Worm (Caenorhabditis elegans) whole organism, mixed stage, embryonic: ENCODE results near the gene spp-8.

Experiments used
- M03D4.4 ChIP-seq: sonication (generic microtip); optimal IDR thresholded peaks from 2 replicates; lab custom pipeline; 2017; ENCODE audit warnings: mild to moderate bottlenecking, missing genetic modification characterization, missing compliant biosample characterization
- bed-3 ChIP-seq: fragments of 200-800 bp; sonication (Bioruptor generic); optimal IDR thresholded peaks from 3 replicates; lab custom pipeline; 2018; ENCODE audit warnings: mild to moderate bottlenecking, missing genetic modification characterization, moderate library complexity, missing compliant biosample characterization
- blmp-1 ChIP-seq: fragments of 150-350 bp; optimal IDR thresholded peaks from 2 replicates; lab custom pipeline; 2014; ENCODE audit warnings: missing biosample characterization, missing genetic modification characterization
- ceh-39 ChIP-seq: fragments of 150-350 bp; optimal IDR thresholded peaks from 2 replicates; lab custom pipeline; 2014; ENCODE audit warnings: missing biosample characterization, missing genetic modification characterization
- ceh-43 ChIP-seq: fragments of 200-800 bp; sonication (Bioruptor generic); optimal IDR thresholded peaks from 2 replicates; lab custom pipeline; 2018; ENCODE audit warnings: mild to moderate bottlenecking, missing genetic modification characterization, moderate library complexity, missing compliant biosample characterization
- ceh-83 ChIP-seq: fragments of 200-800 bp; sonication (Bioruptor generic); optimal IDR thresholded peaks from 2 replicates; lab custom pipeline; 2018; ENCODE audit warnings: mild to moderate bottlenecking, missing genetic modification characterization, missing compliant biosample characterization
- ces-1 ChIP-seq: fragments of 150-350 bp; optimal IDR thresholded peaks from 2 replicates; lab custom pipeline; 2014; ENCODE audit warnings: missing biosample characterization, missing genetic modification reagents, missing genetic modification characterization
- cnd-1 ChIP-seq: fragments of 200-800 bp; sonication (Bioruptor generic); optimal IDR thresholded peaks from 2 replicates; lab custom pipeline; 2018; ENCODE audit warnings: mild to moderate bottlenecking, missing genetic modification characterization, missing compliant biosample characterization
- drap-1 ChIP-seq: fragments of 200-800 bp; sonication (Bioruptor generic); optimal IDR thresholded peaks from 3 replicates; lab custom pipeline; 2018; ENCODE audit warnings: mild to moderate bottlenecking, missing genetic modification characterization, missing compliant biosample characterization
- elt-1 ChIP-seq: sonication (generic microtip); optimal IDR thresholded peaks from 2 replicates; lab custom pipeline; 2017; ENCODE audit warnings: missing genetic modification characterization, mild to moderate bottlenecking, missing compliant biosample characterization, antibody characterized with exemption, moderate library complexity, borderline replicate concordance; ENCODE audit not compliant: insufficient read depth
- elt-3 ChIP-seq: fragments of 150-350 bp; optimal IDR thresholded peaks from 2 replicates; lab custom pipeline; 2014; ENCODE audit warnings: missing biosample characterization, missing genetic modification characterization
- flh-1 ChIP-seq: fragments of 200-800 bp; sonication (Bioruptor generic); optimal IDR thresholded peaks from 2 replicates; lab custom pipeline; 2018; ENCODE audit warnings: mild to moderate bottlenecking, missing genetic modification characterization, moderate library complexity, missing compliant biosample characterization
- ham-2 ChIP-seq: fragments of 200-800 bp; sonication (Bioruptor generic); optimal IDR thresholded peaks from 2 replicates; lab custom pipeline; 2018; ENCODE audit warnings: mild to moderate bottlenecking, missing genetic modification characterization, missing compliant biosample characterization
- hlh-1 ChIP-seq: fragments of 150-350 bp; optimal IDR thresholded peaks from 2 replicates; lab custom pipeline; 2014; ENCODE audit warnings: missing biosample characterization, missing genetic modification reagents, missing genetic modification characterization
- lin-13 ChIP-seq: fragments of 150-350 bp; optimal IDR thresholded peaks from 2 replicates; lab custom pipeline; 2014; ENCODE audit warnings: missing biosample characterization, missing genetic modification characterization
- lin-32 ChIP-seq: fragments of 200-800 bp; sonication (Bioruptor generic); optimal IDR thresholded peaks from 2 replicates; lab custom pipeline; 2018; ENCODE audit warnings: mild to moderate bottlenecking, missing genetic modification characterization, missing compliant biosample characterization
- lsy-2 ChIP-seq: fragments of 150-350 bp; optimal IDR thresholded peaks from 2 replicates; lab custom pipeline; 2014; ENCODE audit warnings: missing biosample characterization, missing genetic modification characterization
- mab-5 ChIP-seq: fragments of 150-350 bp; optimal IDR thresholded peaks from 2 replicates; lab custom pipeline; 2014; ENCODE audit warnings: missing biosample characterization, missing genetic modification characterization
- mep-1 ChIP-seq: fragments of 150-350 bp; optimal IDR thresholded peaks from 2 replicates; lab custom pipeline; 2017; ENCODE audit warnings: missing biosample characterization, missing genetic modification reagents, missing genetic modification characterization, inconsistent platforms
- mls-2 ChIP-seq: sonication (generic microtip); optimal IDR thresholded peaks from 2 replicates; lab custom pipeline; 2016; ENCODE audit warnings: mild to moderate bottlenecking, missing genetic modification characterization, moderate library complexity, missing compliant biosample characterization
- nhr-12 ChIP-seq: fragments of 150-350 bp; optimal IDR thresholded peaks from 2 replicates; lab custom pipeline; 2014; ENCODE audit warnings: missing biosample characterization, missing genetic modification characterization
- nhr-2 ChIP-seq: fragments of 150-350 bp; optimal IDR thresholded peaks from 2 replicates; lab custom pipeline; 2014; ENCODE audit warnings: missing biosample characterization, missing genetic modification characterization
- nhr-237 ChIP-seq: fragments of 150-350 bp; optimal IDR thresholded peaks from 2 replicates; lab custom pipeline; 2014; ENCODE audit warnings: missing biosample characterization, missing genetic modification characterization
- nhr-28 ChIP-seq: fragments of 150-350 bp; optimal IDR thresholded peaks from 2 replicates; lab custom pipeline; 2014; ENCODE audit warnings: missing biosample characterization, missing genetic modification characterization
- nhr-76 ChIP-seq: sonication (generic microtip); optimal IDR thresholded peaks from 2 replicates; lab custom pipeline; 2017; ENCODE audit warnings: missing biosample characterization, missing genetic modification characterization
- sem-2 ChIP-seq: fragments of 200-800 bp; sonication (Bioruptor generic); optimal IDR thresholded peaks from 2 replicates; lab custom pipeline; 2018; ENCODE audit warnings: mild to moderate bottlenecking, missing genetic modification characterization, missing compliant biosample characterization
- sptf-1 ChIP-seq: sonication (generic microtip); optimal IDR thresholded peaks from 2 replicates; lab custom pipeline; 2017; ENCODE audit warnings: mild to moderate bottlenecking, missing genetic modification characterization, moderate library complexity, missing compliant biosample characterization
- tbx-8 ChIP-seq: fragments of 200-800 bp; sonication (Bioruptor generic); optimal IDR thresholded peaks from 2 replicates; lab custom pipeline; 2018; ENCODE audit warnings: mild to moderate bottlenecking, missing genetic modification characterization, moderate library complexity, missing compliant biosample characterization
- unc-120 ChIP-seq: sonication (generic microtip); optimal IDR thresholded peaks from 2 replicates; lab custom pipeline; 2017; ENCODE audit warnings: missing genetic modification characterization, missing compliant biosample characterization; ENCODE audit not compliant: poor library complexity, severe bottlenecking
- unc-39 ChIP-seq: fragments of 150-350 bp; optimal IDR thresholded peaks from 2 replicates; lab custom pipeline; 2014; ENCODE audit warnings: missing biosample characterization, missing genetic modification characterization
- zip-8 ChIP-seq: fragments of 150-350 bp; optimal IDR thresholded peaks from 2 replicates; lab custom pipeline; 2014; ENCODE audit warnings: missing biosample characterization, missing genetic modification characterization
- ztf-11 ChIP-seq: fragments of 150-350 bp; optimal IDR thresholded peaks from 2 replicates; lab custom pipeline; 2014; ENCODE audit warnings: missing biosample characterization, missing genetic modification characterization

The spp-8 gene

ce11 chrIV:8511056-8511455, 29.6 kb downstream of the spp-8 start, which contains the start of gene mes-6:
mes-6 (plus strand) TSS chrIV:8511284.
- TF ChIP-seq nhr-12 (tag; lab: Kevin White, UChicago), result no peak
- no peak for TF ChIP-seq ceh-39 (tag; lab: Kevin White, UChicago)
- TF ChIP-seq ceh-83 (GFP tag; lab: Kevin White, UChicago), result no peak
- no peak for TF ChIP-seq sptf-1 (tag; lab: Kevin White, UChicago)
- TF ChIP-seq M03D4.4, result no peak
- no peak for TF ChIP-seq sem-2 (GFP tag; lab: Kevin White, UChicago)
- peak; percentile 96 for TF ChIP-seq ces-1 (GFP tag; lab: Kevin White, UChicago)
- TF ChIP-seq mep-1 (tag; lab: Kevin White, UChicago), result peak; percentile 73
- TF ChIP-seq nhr-28 (tag; lab: Kevin White, UChicago), result no peak
- TF ChIP-seq tbx-8 (GFP tag; lab: Kevin White, UChicago), result no peak
- TF ChIP-seq lin-13 (tag; lab: Kevin White, UChicago), result peak; percentile 47
- no peak for TF ChIP-seq unc-120
- no peak for TF ChIP-seq ham-2 (GFP tag; lab: Kevin White, UChicago)
- TF ChIP-seq zip-8 (tag; lab: Kevin White, UChicago), result no peak
- TF ChIP-seq lsy-2 (tag; lab: Kevin White, UChicago), result peak; percentile 57
- TF ChIP-seq mab-5, result no peak
- no peak for TF ChIP-seq lin-32 (GFP tag; lab: Kevin White, UChicago)
- no peak for TF ChIP-seq drap-1 (GFP tag; lab: Kevin White, UChicago)
- TF ChIP-seq nhr-237 (tag; lab: Kevin White, UChicago), result no peak
- no peak for TF ChIP-seq elt-1 (tag; lab: Kevin White, UChicago)
- TF ChIP-seq unc-39 (tag; lab: Kevin White, UChicago), result no peak
- TF ChIP-seq elt-3 (tag; lab: Kevin White, UChicago), result no peak
- TF ChIP-seq bed-3 (GFP tag; lab: Kevin White, UChicago), result no peak

DNA sequence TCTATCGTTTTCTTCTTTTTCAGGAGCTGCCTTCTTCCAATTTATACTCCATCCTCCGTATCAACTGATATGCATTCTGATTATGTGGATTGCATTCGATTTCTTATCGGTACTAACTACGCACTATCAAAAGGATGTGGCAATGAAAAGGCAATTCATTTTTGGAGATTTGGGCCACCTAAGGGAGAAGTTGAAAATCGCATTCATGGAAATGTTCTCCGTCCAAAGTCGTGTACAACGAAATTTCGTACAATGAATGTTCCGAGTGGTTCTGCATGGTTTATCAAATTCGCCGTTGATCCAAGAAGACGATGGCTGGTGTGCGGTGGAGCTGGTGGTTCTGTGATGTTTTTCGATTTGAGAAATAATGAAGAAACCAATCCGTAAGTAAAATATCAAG, 31.2 kb downstream of the spp-8 start, which contains the start of gene C09G4.4:
C09G4.4 (plus strand) TSS at position 301 of the 400 bp plus-strand sequence.
- TF ChIP-seq bed-3 (GFP tag; lab: Kevin White, UChicago) (no peak), zip-8 (tag; lab: Kevin White, UChicago) (no peak), lin-32 (GFP tag; lab: Kevin White, UChicago) (no peak), cnd-1 (no peak), mab-5 (no peak), ztf-11 (tag; lab: Kevin White, UChicago) (no peak), nhr-237 (tag; lab: Kevin White, UChicago) (no peak), hlh-1 (no peak)

DNA sequence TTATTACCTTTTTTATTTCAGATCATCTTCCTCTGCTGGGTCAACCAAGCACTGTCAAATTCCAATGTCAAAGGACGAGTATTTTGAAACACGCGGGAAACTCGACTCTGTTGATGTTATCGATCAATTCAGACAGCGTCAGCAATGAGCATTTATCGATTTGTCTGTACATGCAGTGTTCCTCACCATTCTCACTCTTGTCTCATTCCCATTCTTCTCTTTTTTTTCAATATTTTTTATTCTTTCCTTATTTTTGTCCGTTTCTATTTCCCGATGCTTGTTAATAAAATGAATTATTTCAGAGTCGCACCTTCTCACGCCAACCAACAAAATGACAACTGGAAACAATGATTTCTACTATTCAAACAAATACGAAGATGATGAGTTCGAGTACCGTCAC, 32.2 kb downstream of the spp-8 start, which contains the start of gene cks-1:
cks-1 (plus strand) TSS at position 301 of the 400 bp plus-strand sequence.
- TF ChIP-seq flh-1 (GFP tag; lab: Kevin White, UChicago) (no peak), nhr-76 (tag; lab: Kevin White, UChicago) (no peak), mls-2 (no peak), tbx-8 (GFP tag; lab: Kevin White, UChicago) (no peak), lin-32 (GFP tag; lab: Kevin White, UChicago) (no peak), lsy-2 (tag; lab: Kevin White, UChicago) (no peak), ztf-11 (tag; lab: Kevin White, UChicago) (no peak), ham-2 (GFP tag; lab: Kevin White, UChicago) (no peak), ceh-83 (GFP tag; lab: Kevin White, UChicago) (no peak), sem-2 (GFP tag; lab: Kevin White, UChicago) (no peak), nhr-12 (tag; lab: Kevin White, UChicago) (no peak), ceh-43 (GFP tag; lab: Kevin White, UChicago) (no peak)

DNA sequence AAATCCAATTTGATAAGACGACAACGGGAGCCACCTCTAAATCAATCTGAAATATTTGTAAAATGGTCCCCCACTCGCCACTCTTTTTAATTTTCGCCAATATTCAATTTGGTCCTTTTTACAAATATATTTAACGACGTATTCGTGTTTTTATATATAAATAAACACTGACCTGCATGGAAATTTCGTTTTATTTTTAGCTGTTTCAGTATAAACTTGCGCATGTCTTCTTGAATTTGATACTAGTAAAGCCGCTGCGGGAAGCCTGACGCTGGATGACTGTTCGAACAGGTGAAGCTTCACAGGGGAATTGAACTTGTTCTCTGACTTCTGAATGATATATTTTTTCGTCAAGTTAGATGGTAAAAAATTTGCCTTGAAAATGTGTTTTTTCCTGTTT, 33.1 kb downstream of the spp-8 start:
- TF ChIP-seq lin-13 (tag; lab: Kevin White, UChicago), result no peak
- TF ChIP-seq zip-8 (tag; lab: Kevin White, UChicago), result no peak
- no peak for TF ChIP-seq mls-2

DNA sequence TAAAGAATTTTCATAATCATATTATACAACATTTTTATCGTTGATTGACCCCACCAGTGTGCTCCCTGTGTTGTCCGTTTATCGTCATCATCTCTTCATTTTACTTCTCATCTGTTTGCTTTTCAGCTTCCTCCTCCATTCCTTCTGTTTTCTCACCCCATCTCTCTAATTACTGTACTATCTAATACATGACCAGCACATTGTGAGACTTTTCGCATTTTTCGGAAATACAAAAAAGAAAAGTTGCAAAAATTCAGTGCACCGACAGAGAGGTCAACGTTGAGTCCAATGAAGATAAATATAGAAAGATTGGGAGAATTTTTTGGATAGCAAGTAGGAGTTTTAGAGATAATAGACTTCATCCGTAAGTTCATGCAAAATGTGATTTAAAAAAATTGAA, 38.5 kb downstream of the spp-8 start:
- TF ChIP-seq sem-2 (GFP tag; lab: Kevin White, UChicago), result no peak
- no peak for TF ChIP-seq lsy-2 (tag; lab: Kevin White, UChicago)
- TF ChIP-seq mab-5, result no peak
- no peak for TF ChIP-seq nhr-2
- TF ChIP-seq zip-8 (tag; lab: Kevin White, UChicago), result no peak
- TF ChIP-seq unc-120, result no peak
- no peak for TF ChIP-seq cnd-1
- no peak for TF ChIP-seq elt-3 (tag; lab: Kevin White, UChicago)
- no peak for TF ChIP-seq ceh-39 (tag; lab: Kevin White, UChicago)
- TF ChIP-seq unc-39 (tag; lab: Kevin White, UChicago), result no peak
- TF ChIP-seq blmp-1 (tag; lab: Kevin White, UChicago), result no peak
- no peak for TF ChIP-seq nhr-12 (tag; lab: Kevin White, UChicago)
- no peak for TF ChIP-seq ham-2 (GFP tag; lab: Kevin White, UChicago)
- no peak for TF ChIP-seq nhr-76 (tag; lab: Kevin White, UChicago)
